Fruit fly (Drosophila melanogaster): Measurements from ENCODE around the gene CG42854.
A peak's percentile ranks its signal among the peaks of the same experiment; 100 is the strongest.

Gene CG42854

DNA sequence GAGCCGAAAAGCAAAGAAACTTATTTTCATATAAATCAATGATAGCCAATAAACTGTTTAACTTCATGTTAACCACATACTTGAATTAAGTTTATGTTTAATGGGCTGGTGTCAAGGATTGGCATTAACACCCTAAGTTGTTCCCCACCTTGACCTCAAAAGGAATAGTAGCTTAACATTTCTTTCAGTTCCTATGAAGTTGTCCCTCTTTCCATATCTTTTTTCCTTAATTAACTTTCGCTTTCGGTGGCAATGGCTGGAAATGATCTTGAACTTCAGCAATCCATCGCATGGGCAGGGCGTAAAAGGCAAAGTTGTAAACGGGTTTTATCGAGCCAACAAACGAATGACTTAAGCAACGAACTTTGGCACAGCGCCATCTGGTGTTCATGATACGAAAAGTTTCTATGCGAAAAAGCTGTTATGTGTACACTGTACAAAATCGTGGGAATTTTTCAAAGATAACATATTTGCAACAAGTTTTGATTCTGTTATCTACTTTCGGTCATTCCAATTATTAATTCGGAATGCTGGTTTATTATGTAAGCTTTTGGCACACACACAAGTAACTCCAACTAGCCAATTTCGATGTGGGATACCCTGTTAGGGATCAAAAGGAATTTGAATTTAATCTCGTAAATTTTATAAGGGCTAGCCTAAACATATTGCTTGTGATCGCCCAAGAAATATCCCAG, 17.2 kb downstream of the CG42854 start (continued):
- TF ChIP-seq acj6 (GFP tag; optimal IDR thresholded peaks at IDR 0.05): peak; percentile 48
- peak; percentile 31 for TF ChIP-seq CG34406 (GFP tag; optimal IDR thresholded peaks at IDR 0.05)
- TF ChIP-seq topi (GFP tag; optimal IDR thresholded peaks at IDR 0.05): peak; percentile 0
- TF ChIP-seq CG11902 (GFP tag; optimal IDR thresholded peaks at IDR 0.05): no peak
- peak; percentile 64 for TF ChIP-seq Hr39 (GFP tag; optimal IDR thresholded peaks at IDR 0.05)
- TF ChIP-seq CG32006 (GFP tag; optimal IDR thresholded peaks at IDR 0.05): peak; percentile 74
- peak; percentile 33 for TF ChIP-seq fd59A (GFP tag; optimal IDR thresholded peaks at IDR 0.05)
- no peak for TF ChIP-seq CG7368 (GFP tag; optimal IDR thresholded peaks at IDR 0.05)
- TF ChIP-seq dsx (GFP tag; optimal IDR thresholded peaks at IDR 0.05; ENCODE audit: poor library complexity, severe bottlenecking): peak; percentile 22
- TF ChIP-seq esn (GFP tag; optimal IDR thresholded peaks at IDR 0.05): peak; percentile 56
- no peak for TF ChIP-seq CG8319 (GFP tag; optimal IDR thresholded peaks at IDR 0.05)
- peak in 1 of 2 experiments; percentile 29 for TF ChIP-seq ss (GFP tag; optimal IDR thresholded peaks at IDR 0.05)
- no peak for TF ChIP-seq Hr38 (GFP tag; optimal IDR thresholded peaks at IDR 0.05)
- no peak for TF ChIP-seq CG6163 (GFP tag; IDR thresholded peaks at IDR 0.05)
- peak; percentile 59 for TF ChIP-seq Met (GFP tag; optimal IDR thresholded peaks at IDR 0.05)
- no peak for TF ChIP-seq CG11762 (GFP tag; optimal IDR thresholded peaks at IDR 0.05; ENCODE audit: insufficient read depth)
- TF ChIP-seq lz (GFP tag; optimal IDR thresholded peaks at IDR 0.05): peak; percentile 67
- TF ChIP-seq CG9139 (GFP tag; optimal IDR thresholded peaks at IDR 0.05): no peak
- TF ChIP-seq CG15336 (GFP tag; IDR thresholded peaks at IDR 0.05): no peak
- no peak for TF ChIP-seq CG3919 (GFP tag; optimal IDR thresholded peaks at IDR 0.05)
- no peak for TF ChIP-seq Sox15 (GFP tag; optimal IDR thresholded peaks at IDR 0.05)
- TF ChIP-seq CG1621 (tag; optimal IDR thresholded peaks at IDR 0.05): peak; percentile 2
- no peak for TF ChIP-seq fkh (GFP tag; optimal IDR thresholded peaks at IDR 0.05)
- no peak for TF ChIP-seq CG16779 (tag; optimal IDR thresholded peaks at IDR 0.05)
- TF ChIP-seq CG6792 (GFP tag; optimal IDR thresholded peaks at IDR 0.05): peak; percentile 17
- peak; percentile 45 for TF ChIP-seq achi (GFP tag; optimal IDR thresholded peaks at IDR 0.05)
- no peak for TF ChIP-seq CG6854 (GFP tag; optimal IDR thresholded peaks at IDR 0.05)
- TF ChIP-seq fd85E (GFP tag; optimal IDR thresholded peaks at IDR 0.05): no peak
- TF ChIP-seq CG10631 (GFP tag; optimal IDR thresholded peaks at IDR 0.05): peak; percentile 23
- peak; percentile 54 for TF ChIP-seq Smox (GFP tag; optimal IDR thresholded peaks at IDR 0.05)

DNA sequence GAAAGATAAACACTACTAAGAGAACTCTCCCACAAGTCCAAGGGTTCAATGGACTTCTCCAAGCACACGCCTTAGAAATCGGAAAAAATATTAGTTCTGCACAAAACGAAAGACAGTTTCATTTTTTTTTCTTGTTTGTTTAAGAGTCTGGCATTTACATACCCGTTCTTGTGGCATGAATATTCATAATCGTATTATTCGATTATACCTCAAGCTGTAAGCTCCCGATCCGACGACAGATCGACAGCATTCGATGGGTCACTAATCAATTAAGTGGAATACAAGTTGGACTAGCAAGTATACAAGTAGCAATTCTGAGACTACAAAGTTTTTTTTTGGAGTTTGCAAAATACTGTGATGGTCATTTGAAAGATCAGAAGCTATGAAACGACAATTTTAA, 19.4 kb downstream of the CG42854 start:
- no peak for TF ChIP-seq dac (GFP tag; optimal IDR thresholded peaks at IDR 0.05)

DNA sequence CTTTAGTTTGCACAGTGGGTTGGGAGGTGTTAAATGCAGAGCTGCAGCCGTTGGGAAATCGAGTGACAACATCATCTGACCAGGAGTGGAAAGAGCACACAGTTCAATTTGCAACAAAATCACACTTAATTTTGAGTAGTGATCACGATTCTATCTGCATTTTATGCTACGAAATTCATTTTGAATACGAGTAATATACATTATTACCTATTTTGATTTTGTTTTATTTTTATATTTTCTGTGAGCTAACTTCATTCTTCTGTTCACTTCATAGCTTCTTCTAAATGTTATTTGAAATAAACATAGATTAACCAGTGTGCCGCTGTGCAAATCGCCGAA, 20.2 kb downstream of the CG42854 start, which contains the start of gene CG10598:
Gene CG10598, minus strand, starts transcription at position 187 of the 339 bp plus-strand sequence.
- TF ChIP-seq Eip78C (GFP tag) (peak; percentile 34), CG16779 (tag; optimal IDR thresholded peaks at IDR 0.05) (no peak), Hr4 (GFP tag; optimal IDR thresholded peaks at IDR 0.05) (no peak), Ets21C (GFP tag; optimal IDR thresholded peaks at IDR 0.05) (no peak), CG32006 (GFP tag; optimal IDR thresholded peaks at IDR 0.05) (peak; percentile 1), vri (GFP tag; optimal IDR thresholded peaks at IDR 0.05) (no peak)

DNA sequence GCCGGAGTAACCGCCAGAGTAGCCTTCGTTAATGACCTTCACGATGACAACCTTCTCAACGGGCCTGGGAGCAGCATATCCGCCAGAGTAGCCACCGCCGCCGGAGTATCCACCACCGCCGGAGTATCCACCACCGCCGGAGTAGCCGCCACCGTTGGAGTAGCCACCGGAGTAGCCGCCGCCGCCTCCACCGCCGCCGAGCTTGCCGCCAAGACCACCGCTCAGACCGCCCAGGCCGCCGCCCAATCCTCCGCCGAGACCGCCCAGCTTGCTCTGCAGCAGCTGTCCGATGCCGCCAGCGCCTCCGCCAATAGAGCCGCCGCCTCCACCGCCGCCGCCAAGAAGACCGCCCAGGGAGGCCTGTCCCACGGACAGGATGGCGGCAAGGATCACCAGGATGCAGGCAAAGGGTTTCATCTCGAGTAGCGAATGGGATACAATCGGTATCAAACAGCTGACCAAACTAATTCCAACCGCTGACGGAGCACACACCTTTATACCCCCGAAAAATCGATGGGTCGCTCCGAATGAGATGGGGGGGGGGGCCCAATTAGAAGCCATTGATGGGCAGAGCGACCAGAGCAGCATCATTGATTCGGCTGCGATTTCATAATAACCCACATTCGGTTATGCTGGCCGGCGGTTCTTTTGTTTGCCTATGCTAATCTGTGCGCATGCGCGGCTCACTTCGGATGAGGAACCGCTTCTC, 20.7 kb downstream of the CG42854 start:
- TF ChIP-seq CG9139 (GFP tag; optimal IDR thresholded peaks at IDR 0.05) (no peak), Ets21C (GFP tag; optimal IDR thresholded peaks at IDR 0.05) (no peak), esn (GFP tag; optimal IDR thresholded peaks at IDR 0.05) (no peak), Hr39 (GFP tag; optimal IDR thresholded peaks at IDR 0.05) (no peak), CG6276 (GFP tag; optimal IDR thresholded peaks at IDR 0.05) (no peak), Eip78C (GFP tag) (no peak), CG11902 (GFP tag; optimal IDR thresholded peaks at IDR 0.05) (no peak), achi (GFP tag; optimal IDR thresholded peaks at IDR 0.05) (no peak), CG11294 (GFP tag; IDR thresholded peaks at IDR 0.05) (no peak), Eip75B (GFP tag; optimal IDR thresholded peaks at IDR 0.05) (no peak)
